Fruit fly (Drosophila melanogaster) whole organism, embryonic: ENCODE results near the gene CG43401.

ENCODE experiments used
- Abd-B ChIP-seq: fragments of 200-800 bp; sonication (Bioruptor generic); optimal IDR thresholded peaks from 2 replicates; lab custom pipeline; 2018; ENCODE audit warnings: missing biosample characterization, mild to moderate bottlenecking, missing genetic modification characterization, moderate library complexity
- Ada2b ChIP-seq: fragments of 200-800 bp; sonication (Bioruptor generic); IDR thresholded peaks from 2 replicates; pipeline ENCODE4 v1.3.6; 2022; ENCODE audit warnings: missing biosample characterization, missing genetic modification characterization
- Aef1 ChIP-seq: fragments of 200-800 bp; sonication (Bioruptor generic); IDR thresholded peaks from 3 replicates; pipeline ENCODE4 v1.3.6; 2022; ENCODE audit warnings: missing biosample characterization, missing genetic modification characterization
- Atf-2 ChIP-seq: fragments of 200-800 bp; sonication (Bioruptor generic); optimal IDR thresholded peaks from 2 replicates; lab custom pipeline; 2016; ENCODE audit warnings: missing biosample characterization, missing genetic modification characterization
- Bdp1 ChIP-seq: fragments of 200-800 bp; sonication (Bioruptor generic); optimal IDR thresholded peaks from 3 replicates; lab custom pipeline; 2016; ENCODE audit warnings: missing biosample characterization, missing genetic modification characterization
- Bteb2 ChIP-seq: fragments of 200-800 bp; sonication (Bioruptor generic); optimal IDR thresholded peaks from 2 replicates; lab custom pipeline; 2016; ENCODE audit warnings: missing biosample characterization, missing genetic modification characterization
- CG10147 ChIP-seq: fragments of 200-800 bp; sonication (Bioruptor generic); optimal IDR thresholded peaks from 2 replicates; lab custom pipeline; 2019; ENCODE audit warnings: missing biosample characterization, mild to moderate bottlenecking, missing genetic modification characterization, moderate library complexity
- CG11085 ChIP-seq: fragments of 200-800 bp; sonication (Bioruptor generic); IDR thresholded peaks from 2 replicates; pipeline ENCODE4 v1.3.6; 2022; ENCODE audit warnings: missing biosample characterization, missing genetic modification characterization
- CG12155 ChIP-seq: fragments of 200-800 bp; sonication (Bioruptor generic); optimal IDR thresholded peaks from 3 replicates; lab custom pipeline; 2016; ENCODE audit warnings: missing biosample characterization, missing genetic modification characterization
- CG13123 ChIP-seq: fragments of 200-800 bp; sonication (Bioruptor generic); optimal IDR thresholded peaks from 2 replicates; lab custom pipeline; 2016; ENCODE audit warnings: missing biosample characterization, missing genetic modification characterization
- CG13287 ChIP-seq: fragments of 200-800 bp; sonication (Bioruptor generic); IDR thresholded peaks from 2 replicates; pipeline ENCODE4 v1.3.6; 2022; ENCODE audit warnings: missing biosample characterization, missing genetic modification characterization; ENCODE audit not compliant: partially characterized antibody
- CG14050 ChIP-seq: fragments of 200-800 bp; sonication (Bioruptor generic); IDR thresholded peaks from 3 replicates; pipeline ENCODE4 v1.3.6; 2022; ENCODE audit warnings: missing biosample characterization, missing genetic modification characterization
- CG15479 ChIP-seq: fragments of 200-800 bp; sonication (Bioruptor generic); optimal IDR thresholded peaks from 3 replicates; lab custom pipeline; 2019; ENCODE audit warnings: missing biosample characterization, mild to moderate bottlenecking, missing genetic modification characterization, moderate library complexity
- CG15696 ChIP-seq: fragments of 200-800 bp; sonication (Bioruptor generic); optimal IDR thresholded peaks from 2 replicates; lab custom pipeline; 2019; ENCODE audit warnings: missing biosample characterization, mild to moderate bottlenecking, missing genetic modification characterization, moderate library complexity
- CG1603 ChIP-seq: fragments of 200-800 bp; sonication (Bioruptor generic); optimal IDR thresholded peaks from 2 replicates; lab custom pipeline; 2019; ENCODE audit warnings: missing biosample characterization, mild to moderate bottlenecking, missing genetic modification characterization, moderate library complexity
- CG1647 ChIP-seq: fragments of 200-800 bp; sonication (Bioruptor generic); optimal IDR thresholded peaks from 3 replicates; lab custom pipeline; 2016; ENCODE audit warnings: missing biosample characterization, missing genetic modification characterization
- CG16863 ChIP-seq: fragments of 200-800 bp; sonication (Bioruptor generic); optimal IDR thresholded peaks from 3 replicates; lab custom pipeline; 2016; ENCODE audit warnings: missing biosample characterization, missing genetic modification characterization
- CG2116 ChIP-seq: fragments of 200-800 bp; sonication (Bioruptor generic); optimal IDR thresholded peaks from 3 replicates; lab custom pipeline; 2018; ENCODE audit warnings: missing biosample characterization, mild to moderate bottlenecking, missing genetic modification characterization
- CG2120 ChIP-seq: fragments of 200-800 bp; sonication (Bioruptor generic); optimal IDR thresholded peaks from 3 replicates; lab custom pipeline; 2016; ENCODE audit warnings: missing biosample characterization, missing genetic modification characterization
- CG2129 ChIP-seq: fragments of 200-800 bp; sonication (Bioruptor generic); IDR thresholded peaks from 2 replicates; pipeline ENCODE4 v1.3.6; 2022; ENCODE audit warnings: missing biosample characterization, missing genetic modification characterization; ENCODE audit not compliant: partially characterized antibody
- CG3407 ChIP-seq: fragments of 200-800 bp; sonication (Bioruptor generic); optimal IDR thresholded peaks from 2 replicates; lab custom pipeline; 2018; ENCODE audit warnings: missing biosample characterization, mild to moderate bottlenecking, missing genetic modification characterization
- CG34376 ChIP-seq: fragments of 200-800 bp; sonication (Bioruptor generic); optimal IDR thresholded peaks from 2 replicates; lab custom pipeline; 2018; ENCODE audit warnings: missing biosample characterization, mild to moderate bottlenecking, missing genetic modification characterization
- CG3847 ChIP-seq: fragments of 200-800 bp; sonication (Bioruptor generic); IDR thresholded peaks from 2 replicates; pipeline ENCODE4 v1.3.6; 2022; ENCODE audit warnings: missing biosample characterization, missing genetic modification characterization
- CG7372 ChIP-seq: fragments of 200-800 bp; sonication (Bioruptor generic); IDR thresholded peaks from 2 replicates; pipeline ENCODE4 v1.3.6; 2022; ENCODE audit warnings: missing biosample characterization, missing genetic modification characterization
- CG7745 ChIP-seq: fragments of 200-800 bp; sonication (Bioruptor generic); optimal IDR thresholded peaks from 2 replicates; lab custom pipeline; 2018; ENCODE audit warnings: missing biosample characterization, mild to moderate bottlenecking, missing genetic modification characterization, moderate library complexity
- CG9876 ChIP-seq: fragments of 200-800 bp; sonication (Bioruptor generic); optimal IDR thresholded peaks from 2 replicates; lab custom pipeline; 2016; ENCODE audit warnings: missing biosample characterization, missing genetic modification characterization
- Chrac-16 ChIP-seq: fragments of 200-800 bp; sonication (Bioruptor generic); optimal IDR thresholded peaks from 3 replicates; lab custom pipeline; 2016; ENCODE audit warnings: missing biosample characterization, missing genetic modification characterization
- CrebB ChIP-seq: fragments of 200-800 bp; sonication (Bioruptor generic); optimal IDR thresholded peaks from 3 replicates; lab custom pipeline; 2018; ENCODE audit warnings: missing biosample characterization, mild to moderate bottlenecking, missing genetic modification characterization
- Hr3 ChIP-seq: fragments of 200-800 bp; sonication (Bioruptor generic); optimal IDR thresholded peaks from 3 replicates; lab custom pipeline; 2016; ENCODE audit warnings: missing biosample characterization, missing genetic modification characterization
- Mad ChIP-seq: fragments of 200-800 bp; sonication (Bioruptor generic); optimal IDR thresholded peaks from 2 replicates; lab custom pipeline; 2016; ENCODE audit warnings: missing biosample characterization, missing genetic modification characterization
- Med ChIP-seq: fragments of 200-800 bp; sonication (Bioruptor generic); peaks from one replicate; lab custom pipeline; 2016; ENCODE audit warnings: missing biosample characterization, missing genetic modification characterization, mild to moderate bottlenecking, inconsistent platforms, moderate library complexity
- Sox102F ChIP-seq: fragments of 200-800 bp; sonication (Bioruptor generic); optimal IDR thresholded peaks from 2 replicates; lab custom pipeline; 2018; ENCODE audit warnings: missing biosample characterization, mild to moderate bottlenecking, missing genetic modification characterization, moderate library complexity
- Ssrp ChIP-seq: fragments of 200-800 bp; sonication (Bioruptor generic); optimal IDR thresholded peaks from 2 replicates; lab custom pipeline; 2018; ENCODE audit warnings: missing biosample characterization, mild to moderate bottlenecking, missing genetic modification characterization, moderate library complexity
- Tbp ChIP-seq: fragments of >200 bp; optimal IDR thresholded peaks from 2 replicates; lab custom pipeline; 2018; ENCODE audit warnings: missing biosample characterization, missing genetic modification characterization
- Xrp1 ChIP-seq: fragments of 200-800 bp; sonication (Bioruptor generic); IDR thresholded peaks from 2 replicates; pipeline ENCODE4 v1.3.6; 2022; ENCODE audit warnings: missing biosample characterization, missing genetic modification characterization
- az2 ChIP-seq: fragments of 200-800 bp; sonication (Bioruptor generic); optimal IDR thresholded peaks from 3 replicates; lab custom pipeline; 2016; ENCODE audit warnings: missing biosample characterization, missing genetic modification characterization
- bsh ChIP-seq, 2 experiments: fragments of 200-800 bp; sonication (Bioruptor generic); optimal IDR thresholded peaks; 2 replicates each; lab custom pipeline; 2017 to 2018; ENCODE audit warnings: mild to moderate bottlenecking in 2 of 2, missing biosample characterization in 2 of 2, missing genetic modification characterization in 2 of 2, moderate library complexity in 1 of 2
- chn ChIP-seq: fragments of 200-800 bp; sonication (Bioruptor generic); optimal IDR thresholded peaks from 2 replicates; lab custom pipeline; 2016; ENCODE audit warnings: missing biosample characterization, missing genetic modification characterization
- crp ChIP-seq, 2 experiments: fragments of 200-800 bp; sonication (Bioruptor generic); optimal IDR thresholded peaks; 2 replicates in 1 of 2; 3 replicates in 1 of 2; lab custom pipeline; 2017; ENCODE audit warnings: missing biosample characterization in 2 of 2, missing genetic modification characterization in 2 of 2, mild to moderate bottlenecking in 1 of 2, moderate library complexity in 1 of 2
- dm ChIP-seq: fragments of 200-800 bp; sonication (Bioruptor generic); optimal IDR thresholded peaks from 3 replicates; lab custom pipeline; 2016; ENCODE audit warnings: missing biosample characterization, missing genetic modification characterization
- grau ChIP-seq: fragments of 200-800 bp; optimal IDR thresholded peaks from 3 replicates; lab custom pipeline; 2019; ENCODE audit warnings: missing biosample characterization, mild to moderate bottlenecking, missing genetic modification characterization, moderate library complexity
- ken ChIP-seq: fragments of 200-800 bp; sonication (Bioruptor generic); IDR thresholded peaks from 3 replicates; pipeline ENCODE4 v1.3.6; 2022; ENCODE audit warnings: missing biosample characterization, missing genetic modification characterization
- lmd ChIP-seq: fragments of 200-800 bp; sonication (Bioruptor generic); IDR thresholded peaks from 2 replicates; pipeline ENCODE4 v1.3.6; 2022; ENCODE audit warnings: missing biosample characterization, missing genetic modification characterization
- pan ChIP-seq, 4 experiments: fragments of >200 bp in 3 of 4; fragments of 200-800 bp in 1 of 4; sonication (Bioruptor generic) in 1 of 4; optimal IDR thresholded peaks in 3 of 4; IDR thresholded peaks in 1 of 4; 2 replicates each; pipeline versions ENCODE4 v1.3.6 to Lab custom; 2017 to 2022; ENCODE audit warnings: missing biosample characterization in 2 of 4, missing genetic modification characterization in 2 of 4, mixed read lengths in 1 of 4
- peb ChIP-seq: fragments of 200-800 bp; sonication (Bioruptor generic); IDR thresholded peaks from 2 replicates; pipeline ENCODE4 v1.3.6; 2022; ENCODE audit warnings: missing biosample characterization, missing genetic modification characterization
- prd ChIP-seq, 3 experiments: fragments of >200 bp in 2 of 3; fragments of 200-800 bp in 1 of 3; sonication (Bioruptor generic) in 1 of 3; optimal IDR thresholded peaks in 2 of 3; IDR thresholded peaks in 1 of 3; 2 replicates in 2 of 3; 3 replicates in 1 of 3; pipeline versions ENCODE4 v1.3.6 to Lab custom; 2017 to 2022; ENCODE audit warnings: missing biosample characterization in 1 of 3, missing genetic modification characterization in 1 of 3
- pum ChIP-seq: fragments of 200-800 bp; sonication (Bioruptor generic); optimal IDR thresholded peaks from 2 replicates; lab custom pipeline; 2016; ENCODE audit warnings: missing biosample characterization, missing genetic modification characterization
- usp ChIP-seq: fragments of >200 bp; optimal IDR thresholded peaks from 2 replicates; lab custom pipeline; 2017; ENCODE audit warnings: missing biosample characterization, missing genetic modification characterization
- wdn ChIP-seq: fragments of 200-800 bp; sonication (Bioruptor generic); IDR thresholded peaks from 2 replicates; pipeline ENCODE4 v1.3.6; 2022; ENCODE audit warnings: missing biosample characterization, missing genetic modification characterization
- zen2 ChIP-seq: fragments of 200-800 bp; sonication (Bioruptor generic); IDR thresholded peaks from 3 replicates; pipeline ENCODE4 v1.3.6; 2022; ENCODE audit warnings: missing biosample characterization, missing genetic modification characterization; ENCODE audit not compliant: partially characterized antibody

The CG43401 gene

dm6 chr2L:1462136-1462535 is 33.9 kb downstream of the CG43401 start (continued):
- TF ChIP-seq Med (GFP tag; lab: Kevin White, UChicago): peak; percentile 78
- peak; percentile 70 for TF ChIP-seq CG15696 (tag; lab: Kevin White, UChicago)
- TF ChIP-seq lmd: peak; percentile 57; the same call in 1 of the 2 replicates
- TF ChIP-seq Ada2b (GFP tag; lab: Robert Waterston, UW): 0 out of 2 replicates have a peak, but pooled peaks have one; percentile 19
- TF ChIP-seq zen2 (GFP tag; lab: Robert Waterston, UW): no peak
- peak; percentile 7 for TF ChIP-seq dm (GFP tag; lab: Kevin White, UChicago)
- TF ChIP-seq Chrac-16: peak; percentile 70
- TF ChIP-seq CG10147 (GFP tag; lab: Kevin White, UChicago): no peak
- TF ChIP-seq Xrp1 (GFP tag; lab: Robert Waterston, UW): peak; percentile 90
- TF ChIP-seq CG14050 (GFP tag; lab: Robert Waterston, UW): no peak
- TF ChIP-seq Atf-2 (GFP tag; lab: Kevin White, UChicago): peak; percentile 48
- no peak for TF ChIP-seq Aef1 (GFP tag; lab: Robert Waterston, UW)
- peak; percentile 45 for TF ChIP-seq grau (tag; lab: Kevin White, UChicago)
- peak; percentile 96 for TF ChIP-seq CG2129 (GFP tag; lab: Robert Waterston, UW)
- no peak for TF ChIP-seq CG11085 (GFP tag; lab: Robert Waterston, UW)
- TF ChIP-seq CG12155: no peak
- TF ChIP-seq Ssrp (tag; lab: Kevin White, UChicago): no peak
- peak; percentile 59 for TF ChIP-seq peb (GFP tag; lab: Robert Waterston, UW)
- no peak for TF ChIP-seq pan (optimal IDR thresholded peaks at IDR 0.05; lab: Kevin White, UChicago)
- TF ChIP-seq pan (GFP tag; optimal IDR thresholded peaks at IDR 0.05 in 1 of 2, IDR thresholded peaks at IDR 0.05 in 1 of 2): peak in 1 of 2 experiments; percentile 57
- peak; percentile 45 for TF ChIP-seq Hr3 (GFP tag; lab: Kevin White, UChicago)
- TF ChIP-seq CG16863 (GFP tag; lab: Kevin White, UChicago): peak; percentile 54
- TF ChIP-seq ken (GFP tag; lab: Robert Waterston, UW): peak; percentile 45; the same call in 2 of the 3 replicates
- peak; percentile 64 for TF ChIP-seq chn (GFP tag; lab: Kevin White, UChicago)
- TF ChIP-seq CG15479 (GFP tag; lab: Kevin White, UChicago): no peak
- TF ChIP-seq bsh (GFP tag; optimal IDR thresholded peaks at IDR 0.05; lab: Kevin White, UChicago): peak in 1 of 2 experiments; percentile 62
- TF ChIP-seq wdn (GFP tag; lab: Robert Waterston, UW): no peak
- peak; percentile 34 for TF ChIP-seq CG2116 (GFP tag; lab: Kevin White, UChicago)
- no peak for TF ChIP-seq crp (GFP tag; optimal IDR thresholded peaks at IDR 0.05; lab: Kevin White, UChicago)
- TF ChIP-seq CG1603: peak; percentile 90
- TF ChIP-seq Mad (GFP tag; lab: Kevin White, UChicago): no peak
- peak; percentile 49 for TF ChIP-seq CG3407 (GFP tag; lab: Kevin White, UChicago)
- no peak for TF ChIP-seq CG7372 (GFP tag; lab: Robert Waterston, UW)
- no peak for TF ChIP-seq CG13123 (GFP tag; lab: Kevin White, UChicago)
- no peak for TF ChIP-seq Tbp
- TF ChIP-seq CG3847 (GFP tag; lab: Robert Waterston, UW): no peak
- TF ChIP-seq prd (optimal IDR thresholded peaks at IDR 0.05; lab: Kevin White, UChicago): no peak
- TF ChIP-seq prd (GFP tag; IDR thresholded peaks at IDR 0.05; lab: Robert Waterston, UW): peak; percentile 84
- no peak for TF ChIP-seq usp (GFP tag; lab: Kevin White, UChicago)
- peak; percentile 50 for TF ChIP-seq az2
- TF ChIP-seq Bdp1 (GFP tag; lab: Kevin White, UChicago): no peak
- TF ChIP-seq CG9876 (GFP tag; lab: Kevin White, UChicago): peak; percentile 7
- TF ChIP-seq Abd-B: no peak
- peak; percentile 14 for TF ChIP-seq CG7745
- no peak for TF ChIP-seq CG2120 (GFP tag; lab: Kevin White, UChicago)
- 0 out of 2 replicates have a peak, but pooled peaks have one; percentile 22 for TF ChIP-seq CG13287 (GFP tag; lab: Robert Waterston, UW)
- TF ChIP-seq pum (GFP tag; lab: Kevin White, UChicago): peak; percentile 40
- peak; percentile 15 for TF ChIP-seq Sox102F
- TF ChIP-seq CG34376 (GFP tag; lab: Kevin White, UChicago): no peak
- TF ChIP-seq Bteb2: no peak
- peak; percentile 14 for TF ChIP-seq CrebB (tag; lab: Kevin White, UChicago)
- TF ChIP-seq CG1647 (GFP tag; lab: Kevin White, UChicago): no peak
